Worm (Caenorhabditis elegans) whole organism, L3 larva: ENCODE measurements around the gene dnj-1.

Experiments
- ama-1 ChIP-seq: fragments of 150-350 bp; optimal IDR thresholded peaks from 2 replicates; lab custom pipeline; 2018
- lin-15B ChIP-seq: fragments of 150-350 bp; optimal IDR thresholded peaks from 2 replicates; lab custom pipeline; 2014; ENCODE audit warnings: missing biosample characterization, missing genetic modification characterization
- mdl-1 ChIP-seq: fragments of 150-350 bp; optimal IDR thresholded peaks from 2 replicates; lab custom pipeline; 2014; ENCODE audit warnings: missing biosample characterization, missing genetic modification characterization
- mml-1 ChIP-seq: fragments of 150-350 bp; sonication (generic microtip); optimal IDR thresholded peaks from 3 replicates; lab custom pipeline; 2014; ENCODE audit warnings: missing biosample characterization, missing genetic modification characterization
- nfya-1 ChIP-seq: sonication (generic microtip); optimal IDR thresholded peaks from 2 replicates; lab custom pipeline; 2017; ENCODE audit warnings: missing genetic modification characterization, mild to moderate bottlenecking, missing compliant biosample characterization, antibody characterized with exemption, moderate library complexity; ENCODE audit not compliant: insufficient read depth
- nhr-12 ChIP-seq: fragments of 150-350 bp; optimal IDR thresholded peaks from 2 replicates; lab custom pipeline; 2014; ENCODE audit warnings: missing biosample characterization, missing genetic modification characterization
- nhr-23 ChIP-seq: fragments of 150-350 bp; optimal IDR thresholded peaks from 2 replicates; lab custom pipeline; 2014; ENCODE audit warnings: missing biosample characterization, missing genetic modification reagents, missing genetic modification characterization
- nhr-43 ChIP-seq: sonication (generic microtip); optimal IDR thresholded peaks from 2 replicates; lab custom pipeline; 2016; ENCODE audit warnings: mild to moderate bottlenecking, missing genetic modification characterization, missing compliant biosample characterization; ENCODE audit not compliant: poor library complexity, severe bottlenecking
- nhr-76 ChIP-seq: fragments of 150-350 bp; sonication (generic microtip); optimal IDR thresholded peaks from 5 replicates; lab custom pipeline; 2014; ENCODE audit warnings: missing biosample characterization, missing genetic modification characterization
- unc-39 ChIP-seq: sonication (generic microtip); optimal IDR thresholded peaks from 4 replicates; lab custom pipeline; 2017; ENCODE audit warnings: missing biosample characterization, missing genetic modification characterization
- zag-1 ChIP-seq: fragments of 150-350 bp; optimal IDR thresholded peaks from 2 replicates; lab custom pipeline; 2014; ENCODE audit warnings: missing biosample characterization, missing genetic modification characterization

DNA sequence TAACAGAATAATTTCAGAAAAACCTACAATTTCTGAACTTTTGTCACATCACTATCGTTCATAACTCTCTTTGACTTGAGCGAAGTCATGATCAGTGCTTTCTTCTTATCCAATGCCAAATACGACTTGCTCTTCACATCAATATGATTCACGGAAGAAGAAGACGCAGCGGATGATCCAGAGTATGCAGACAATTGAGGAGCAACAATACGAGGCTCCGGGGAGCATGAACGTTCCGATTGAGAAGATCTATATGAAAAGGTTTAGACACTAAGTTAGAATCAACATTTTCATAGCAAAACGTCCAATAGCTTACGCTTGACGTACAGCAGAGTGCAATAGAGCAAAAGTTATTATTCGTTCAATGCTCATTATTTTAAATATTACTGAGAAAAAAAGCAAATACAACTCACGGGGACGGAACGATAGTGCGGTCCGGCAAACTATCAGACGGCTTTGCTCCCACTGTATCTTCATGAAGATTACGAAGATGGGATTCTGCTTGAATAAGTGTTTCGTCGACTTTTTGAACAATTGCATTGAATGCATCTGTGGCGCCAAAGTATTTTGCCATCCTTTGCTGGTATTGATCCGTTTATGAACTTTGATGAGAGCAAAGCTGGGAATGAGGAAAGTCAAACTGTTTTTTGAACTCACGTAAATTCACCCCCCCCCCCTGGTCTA lies 38.1 kb upstream of the dnj-1 start, which contains the start of gene C05C12.5:
- TF ChIP-seq nfya-1 (tag; lab: Kevin White, UChicago), result no peak
- no peak for TF ChIP-seq mml-1 (tag; lab: Kevin White, UChicago)
- TF ChIP-seq mdl-1 (tag; lab: Kevin White, UChicago), result no peak
- TF ChIP-seq ama-1 (lab: Kevin White, UChicago), result no peak
- no peak for TF ChIP-seq unc-39 (tag; lab: Kevin White, UChicago)
- TF ChIP-seq nhr-12 (tag; lab: Kevin White, UChicago), result no peak
- no peak for TF ChIP-seq nhr-43 (tag; lab: Kevin White, UChicago)
- TF ChIP-seq lin-15B (tag; lab: Kevin White, UChicago), result no peak
- TF ChIP-seq zag-1 (tag; lab: Kevin White, UChicago), result no peak
- TF ChIP-seq nhr-76, result no peak
- TF ChIP-seq nhr-23, result no peak
